Worm (Caenorhabditis elegans) whole organism, L2 larva: Measurements from ENCODE around the gene cyb-3.

Experiments
- C34F6.9 ChIP-seq: fragments of 150-350 bp; optimal IDR thresholded peaks from 2 replicates; lab custom pipeline; 2014; ENCODE audit warnings: missing biosample characterization, missing genetic modification characterization
- R02D3.7 ChIP-seq: fragments of 150-350 bp; optimal IDR thresholded peaks from 2 replicates; lab custom pipeline; 2014; ENCODE audit warnings: missing biosample characterization, missing genetic modification characterization
- ZK546.5 ChIP-seq: sonication (generic microtip); optimal IDR thresholded peaks from 2 replicates; lab custom pipeline; 2017; ENCODE audit warnings: missing biosample characterization, missing genetic modification characterization
- aly-2 ChIP-seq: fragments of 150-350 bp; optimal IDR thresholded peaks from 2 replicates; lab custom pipeline; 2014; ENCODE audit warnings: missing biosample characterization, missing genetic modification characterization
- ama-1 ChIP-seq: fragments of 150-350 bp; optimal IDR thresholded peaks from 2 replicates; lab custom pipeline; 2018; ENCODE audit warnings: inconsistent platforms
- blmp-1 ChIP-seq: sonication (generic microtip); optimal IDR thresholded peaks from 2 replicates; lab custom pipeline; 2017; ENCODE audit warnings: missing genetic modification characterization, mild to moderate bottlenecking, missing compliant biosample characterization, antibody characterized with exemption, moderate library complexity; ENCODE audit not compliant: insufficient read depth
- ceh-82 ChIP-seq: fragments of 150-350 bp; optimal IDR thresholded peaks from 2 replicates; lab custom pipeline; 2014; ENCODE audit warnings: missing biosample characterization, missing genetic modification characterization
- dmd-4 ChIP-seq: sonication (generic microtip); optimal IDR thresholded peaks from 2 replicates; lab custom pipeline; 2017; ENCODE audit warnings: missing biosample characterization, missing genetic modification characterization
- egl-27 ChIP-seq: sonication (generic microtip); optimal IDR thresholded peaks from 3 replicates; lab custom pipeline; 2017; ENCODE audit warnings: missing biosample characterization, missing genetic modification reagents, missing genetic modification characterization
- elt-3 ChIP-seq: sonication (generic microtip); optimal IDR thresholded peaks from 2 replicates; lab custom pipeline; 2017; ENCODE audit warnings: missing biosample characterization, missing genetic modification characterization
- fos-1 ChIP-seq: fragments of 150-350 bp; optimal IDR thresholded peaks from 2 replicates; lab custom pipeline; 2014; ENCODE audit warnings: missing biosample characterization, missing genetic modification characterization
- lin-13 ChIP-seq: fragments of 150-350 bp; optimal IDR thresholded peaks from 2 replicates; lab custom pipeline; 2014; ENCODE audit warnings: missing biosample characterization, missing genetic modification reagents, missing genetic modification characterization
- lsy-2 ChIP-seq, 2 experiments: fragments of 150-350 bp in 1 of 2; sonication (generic microtip) in 1 of 2; optimal IDR thresholded peaks; 2 replicates each; lab custom pipeline; 2014 to 2017; ENCODE audit warnings: missing biosample characterization in 2 of 2, missing genetic modification characterization in 2 of 2
- mab-5 ChIP-seq: fragments of 150-350 bp; optimal IDR thresholded peaks from 2 replicates; lab custom pipeline; 2014; ENCODE audit warnings: missing biosample characterization, missing genetic modification characterization
- mdl-1 ChIP-seq, 2 experiments: fragments of 150-350 bp in 1 of 2; sonication (generic microtip) in 1 of 2; optimal IDR thresholded peaks; 2 replicates each; lab custom pipeline; 2017; ENCODE audit warnings: missing biosample characterization in 2 of 2, missing genetic modification characterization in 2 of 2
- nhr-129 ChIP-seq: fragments of 150-350 bp; optimal IDR thresholded peaks from 2 replicates; lab custom pipeline; 2014; ENCODE audit warnings: missing biosample characterization, missing genetic modification characterization
- nhr-21 ChIP-seq: fragments of 150-350 bp; optimal IDR thresholded peaks from 2 replicates; lab custom pipeline; 2014; ENCODE audit warnings: missing biosample characterization, missing genetic modification characterization
- nhr-237 ChIP-seq: fragments of 150-350 bp; optimal IDR thresholded peaks from 2 replicates; lab custom pipeline; 2014; ENCODE audit warnings: missing biosample characterization, missing genetic modification characterization
- nhr-25 ChIP-seq: fragments of 150-350 bp; sonication (generic microtip); optimal IDR thresholded peaks from 3 replicates; lab custom pipeline; 2014; ENCODE audit warnings: missing biosample characterization, missing genetic modification characterization
- nhr-77 ChIP-seq: fragments of 150-350 bp; optimal IDR thresholded peaks from 2 replicates; lab custom pipeline; 2014; ENCODE audit warnings: missing biosample characterization, missing genetic modification characterization
- peb-1 ChIP-seq: fragments of 150-350 bp; optimal IDR thresholded peaks from 2 replicates; lab custom pipeline; 2014; ENCODE audit warnings: missing biosample characterization, missing genetic modification characterization
- skn-1 ChIP-seq: sonication (generic microtip); optimal IDR thresholded peaks from 2 replicates; lab custom pipeline; 2017; ENCODE audit warnings: missing biosample characterization, missing genetic modification characterization
- sma-3 ChIP-seq: sonication (generic microtip); optimal IDR thresholded peaks from 2 replicates; lab custom pipeline; 2016; ENCODE audit warnings: missing genetic modification reagents, missing genetic modification characterization, missing compliant biosample characterization
- unc-55 ChIP-seq: fragments of 150-350 bp; sonication (generic microtip); optimal IDR thresholded peaks from 3 replicates; lab custom pipeline; 2014; ENCODE audit warnings: missing biosample characterization, missing genetic modification reagents, missing genetic modification characterization
- unc-62 ChIP-seq: fragments of 150-350 bp; optimal IDR thresholded peaks from 2 replicates; lab custom pipeline; 2014; ENCODE audit warnings: missing biosample characterization, missing genetic modification reagents, missing genetic modification characterization
- zag-1 ChIP-seq: fragments of 150-350 bp; optimal IDR thresholded peaks from 2 replicates; lab custom pipeline; 2014; ENCODE audit warnings: missing biosample characterization, missing genetic modification characterization
- ztf-1 ChIP-seq: fragments of 200-800 bp; sonication (Bioruptor generic); conservative IDR thresholded peaks from 2 replicates; pipeline ENCODE4 v1.3.6; 2022; ENCODE audit warnings: missing genetic modification characterization, missing compliant biosample characterization

cyb-3 gene

DNA sequence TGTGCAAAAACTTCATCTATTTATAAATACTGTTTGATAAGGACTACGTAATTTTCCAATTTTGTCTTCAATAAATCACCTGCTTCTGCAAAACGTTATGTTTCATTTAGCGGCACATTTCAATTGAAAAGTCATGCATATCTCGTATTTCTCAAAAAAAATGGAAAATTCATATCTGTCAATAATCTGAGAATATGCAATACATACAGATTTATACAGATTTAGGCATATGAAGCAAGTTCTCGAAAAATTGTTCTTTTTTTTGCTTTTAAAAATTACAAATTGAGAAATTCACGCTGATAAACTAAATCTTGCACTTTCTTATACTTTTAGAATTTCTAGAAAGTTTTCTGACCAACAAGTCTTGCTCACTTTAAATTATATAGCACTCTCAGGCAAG, 48.7 kb downstream of the cyb-3 start, which contains the start of gene T26H5.11:
T26H5.11 (minus strand) TSS at position 101 of the 400 bp plus-strand sequence.
- TF ChIP-seq lsy-2 (tag; optimal IDR thresholded peaks at IDR 0.05; lab: Kevin White, UChicago) = no peak
- TF ChIP-seq R02D3.7 = no peak
- no peak for TF ChIP-seq egl-27
- TF ChIP-seq nhr-129 (tag; lab: Kevin White, UChicago) = no peak
- TF ChIP-seq nhr-25 (tag; lab: Kevin White, UChicago) = no peak
- TF ChIP-seq lin-13 = no peak
- TF ChIP-seq peb-1 = no peak
- no peak for TF ChIP-seq unc-55
- TF ChIP-seq zag-1 (tag; lab: Kevin White, UChicago) = no peak
- no peak for TF ChIP-seq sma-3 (GFP tag; lab: Kevin White, UChicago)
- no peak for TF ChIP-seq aly-2 (tag; lab: Kevin White, UChicago)
- no peak for TF ChIP-seq mab-5
- TF ChIP-seq nhr-77 (tag; lab: Kevin White, UChicago) = no peak
- no peak for TF ChIP-seq C34F6.9 (tag; lab: Kevin White, UChicago)
- no peak for TF ChIP-seq blmp-1

- TF ChIP-seq fos-1 (peak; percentile 29), dmd-4 (tag; lab: Kevin White, UChicago) (no peak)
Measured at ce11 chrV:15444615-15445014, 49.1 kb downstream of the cyb-3 start, which contains the start of gene T26H5.9. T26H5.9 (plus strand) TSS chrV:15444916.

DNA sequence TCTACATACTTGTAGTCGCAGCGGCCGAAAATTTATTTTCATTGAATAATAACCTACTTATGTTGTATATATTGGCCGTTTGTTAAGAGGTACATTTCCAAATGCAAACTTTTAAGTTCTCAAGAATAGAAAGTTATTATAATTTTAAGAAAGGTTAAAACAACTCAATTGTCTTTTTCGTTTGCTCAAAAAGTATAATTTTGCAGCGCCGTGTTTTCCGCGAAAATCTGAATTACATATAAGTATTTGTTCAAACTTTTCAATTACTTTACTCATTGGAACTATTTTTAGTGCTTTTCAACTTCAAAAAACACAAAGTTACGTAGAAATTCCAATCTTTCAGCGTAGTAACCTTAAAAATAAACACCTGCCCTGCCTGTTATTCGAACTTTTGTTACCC, 49.9 kb downstream of the cyb-3 start, which contains the start of gene srh-239:
srh-239 (plus strand) TSS at position 301 of the 400 bp plus-strand sequence.
- TF ChIP-seq ceh-82 = no peak
- no peak for TF ChIP-seq elt-3 (tag; lab: Kevin White, UChicago)
- no peak for TF ChIP-seq nhr-237 (tag; lab: Kevin White, UChicago)
- no peak for TF ChIP-seq aly-2 (tag; lab: Kevin White, UChicago)
- TF ChIP-seq ZK546.5 = no peak
- no peak for TF ChIP-seq ztf-1 (GFP tag; lab: Robert Waterston, UW)
- TF ChIP-seq zag-1 (tag; lab: Kevin White, UChicago) = no peak
- TF ChIP-seq unc-62 (GFP tag; lab: Kevin White, UChicago) = no peak
- no peak for TF ChIP-seq nhr-21 (tag; lab: Kevin White, UChicago)
- TF ChIP-seq C34F6.9 (tag; lab: Kevin White, UChicago) = no peak
- TF ChIP-seq sma-3 (GFP tag; lab: Kevin White, UChicago) = no peak
- TF ChIP-seq egl-27 = no peak
- no peak for TF ChIP-seq ama-1
- no peak for TF ChIP-seq fos-1
- no peak for TF ChIP-seq mdl-1 (tag; optimal IDR thresholded peaks at IDR 0.05; lab: Kevin White, UChicago)
- TF ChIP-seq skn-1 (tag; lab: Kevin White, UChicago) = no peak
- TF ChIP-seq unc-55 = no peak
